Worm (Caenorhabditis elegans) whole organism, L4/young adult: Measurements from ENCODE around the gene T16G12.1.

Experiments
- W03F9.2 ChIP-seq: fragments of 150-350 bp; optimal IDR thresholded peaks from 2 replicates; lab custom pipeline; 2014; ENCODE audit warnings: missing biosample characterization, missing genetic modification characterization
- dao-5 ChIP-seq: sonication (generic microtip); optimal IDR thresholded peaks from 2 replicates; lab custom pipeline; 2016; ENCODE audit warnings: missing genotype, missing genetic modification characterization, moderate library complexity, missing compliant biosample characterization

- TF ChIP-seq dao-5 (no peak), W03F9.2 (tag; lab: Kevin White, UChicago) (no peak)
These were observed 19.1 kb downstream of the T16G12.1 start, which contains the start of gene M04D8.4 for ce11 chrIII:10030549-10030948.
